Worm (Caenorhabditis elegans) whole organism, late embryonic: Measurements from ENCODE around the gene Y39A1A.20.

Experiments used
- C08G9.2 ChIP-seq: sonication (generic microtip); optimal IDR thresholded peaks from 2 replicates; lab custom pipeline; 2016; ENCODE audit warnings: mild to moderate bottlenecking, missing genetic modification characterization, moderate library complexity, missing compliant biosample characterization
- F13H6.1 ChIP-seq: sonication (generic microtip); optimal IDR thresholded peaks from 2 replicates; lab custom pipeline; 2016; ENCODE audit warnings: missing genetic modification characterization, missing compliant biosample characterization
- K02D7.2 ChIP-seq: sonication (generic microtip); optimal IDR thresholded peaks from 2 replicates; lab custom pipeline; 2017; ENCODE audit warnings: mild to moderate bottlenecking, missing genetic modification characterization, missing compliant biosample characterization
- K09A11.1 ChIP-seq: sonication (generic microtip); optimal IDR thresholded peaks from 2 replicates; lab custom pipeline; 2017; ENCODE audit warnings: antibody characterized with exemption, mild to moderate bottlenecking, missing genetic modification characterization, missing compliant biosample characterization; ENCODE audit not compliant: insufficient read depth
- Y22D7AL.16 ChIP-seq: sonication (generic microtip); optimal IDR thresholded peaks from 2 replicates; lab custom pipeline; 2016; ENCODE audit warnings: missing genetic modification characterization, missing compliant biosample characterization
- ceh-14 ChIP-seq: sonication (generic microtip); optimal IDR thresholded peaks from 2 replicates; lab custom pipeline; 2016; ENCODE audit warnings: missing genotype, missing genetic modification characterization, missing compliant biosample characterization
- ceh-19 ChIP-seq: fragments of 200-800 bp; sonication (Bioruptor generic); optimal IDR thresholded peaks from 2 replicates; lab custom pipeline; 2018; ENCODE audit warnings: mild to moderate bottlenecking, missing genetic modification characterization, missing compliant biosample characterization
- ceh-2 ChIP-seq: sonication (generic microtip); optimal IDR thresholded peaks from 2 replicates; lab custom pipeline; 2016; ENCODE audit warnings: missing genotype, missing genetic modification characterization, missing compliant biosample characterization
- ceh-30 ChIP-seq: fragments of 150-350 bp; optimal IDR thresholded peaks from 2 replicates; lab custom pipeline; 2014; ENCODE audit warnings: missing biosample characterization, missing genetic modification characterization
- ceh-31 ChIP-seq: sonication (generic microtip); optimal IDR thresholded peaks from 2 replicates; lab custom pipeline; 2016; ENCODE audit warnings: missing genetic modification characterization, missing compliant biosample characterization
- ceh-34 ChIP-seq: sonication (generic microtip); optimal IDR thresholded peaks from 2 replicates; lab custom pipeline; 2016; ENCODE audit warnings: mild to moderate bottlenecking, missing genetic modification characterization, missing compliant biosample characterization
- ceh-45 ChIP-seq: fragments of 200-800 bp; sonication (Bioruptor generic); IDR thresholded peaks from 2 replicates; pipeline ENCODE4 v1.3.6; 2022; ENCODE audit warnings: missing genetic modification reagents, missing genetic modification characterization, missing compliant biosample characterization
- ceh-48 ChIP-seq: sonication (generic microtip); optimal IDR thresholded peaks from 2 replicates; lab custom pipeline; 2016; ENCODE audit warnings: missing genetic modification characterization, inconsistent platforms, missing compliant biosample characterization
- ceh-9 ChIP-seq: sonication (generic microtip); optimal IDR thresholded peaks from 2 replicates; lab custom pipeline; 2016; ENCODE audit warnings: mild to moderate bottlenecking, missing genetic modification characterization, inconsistent platforms, missing compliant biosample characterization
- dve-1 ChIP-seq: sonication (generic microtip); optimal IDR thresholded peaks from 2 replicates; lab custom pipeline; 2017; ENCODE audit warnings: antibody characterized with exemption, mild to moderate bottlenecking, missing genetic modification characterization, missing compliant biosample characterization
- elt-2 ChIP-seq: sonication (generic microtip); optimal IDR thresholded peaks from 2 replicates; lab custom pipeline; 2016; ENCODE audit warnings: missing genetic modification reagents, missing genetic modification characterization, missing compliant biosample characterization
- ets-4 ChIP-seq: sonication (generic microtip); optimal IDR thresholded peaks from 2 replicates; lab custom pipeline; 2016; ENCODE audit warnings: missing genetic modification characterization, missing compliant biosample characterization
- fkh-10 ChIP-seq: fragments of 150-350 bp; optimal IDR thresholded peaks from 2 replicates; lab custom pipeline; 2014; ENCODE audit warnings: missing biosample characterization, missing genetic modification reagents, missing genetic modification characterization
- fkh-6 ChIP-seq: sonication (generic microtip); optimal IDR thresholded peaks from 2 replicates; lab custom pipeline; 2016; ENCODE audit warnings: missing genetic modification characterization, missing compliant biosample characterization
- gmeb-2 ChIP-seq: sonication (generic microtip); optimal IDR thresholded peaks from 2 replicates; lab custom pipeline; 2016; ENCODE audit warnings: missing genetic modification characterization, inconsistent platforms, missing compliant biosample characterization
- hlh-15 ChIP-seq: sonication (generic microtip); optimal IDR thresholded peaks from 2 replicates; lab custom pipeline; 2016; ENCODE audit warnings: missing genetic modification characterization, missing compliant biosample characterization
- lin-11 ChIP-seq: fragments of 200-800 bp; sonication (Bioruptor generic); optimal IDR thresholded peaks from 2 replicates; lab custom pipeline; 2018; ENCODE audit warnings: mild to moderate bottlenecking, missing genetic modification characterization, missing compliant biosample characterization
- madf-2 ChIP-seq: sonication (generic microtip); optimal IDR thresholded peaks from 2 replicates; lab custom pipeline; 2017; ENCODE audit warnings: missing genetic modification characterization, missing compliant biosample characterization
- mec-3 ChIP-seq: sonication (generic microtip); optimal IDR thresholded peaks from 2 replicates; lab custom pipeline; 2016; ENCODE audit warnings: borderline replicate concordance, missing genetic modification characterization, missing compliant biosample characterization
- nfya-1 ChIP-seq: sonication (generic microtip); optimal IDR thresholded peaks from 2 replicates; lab custom pipeline; 2017; ENCODE audit warnings: missing genetic modification characterization, mild to moderate bottlenecking, missing compliant biosample characterization, antibody characterized with exemption, moderate library complexity
- nhr-11 ChIP-seq: fragments of 150-350 bp; optimal IDR thresholded peaks from 2 replicates; lab custom pipeline; 2014; ENCODE audit warnings: missing biosample characterization, missing genetic modification characterization
- nhr-232 ChIP-seq: sonication (generic microtip); optimal IDR thresholded peaks from 2 replicates; lab custom pipeline; 2016; ENCODE audit warnings: missing genetic modification characterization, missing compliant biosample characterization
- npax-4 ChIP-seq: sonication (generic microtip); optimal IDR thresholded peaks from 2 replicates; lab custom pipeline; 2016; ENCODE audit warnings: missing genetic modification characterization, missing compliant biosample characterization
- odd-2 ChIP-seq: sonication (generic microtip); optimal IDR thresholded peaks from 2 replicates; lab custom pipeline; 2017; ENCODE audit warnings: antibody characterized with exemption, mild to moderate bottlenecking, missing genetic modification characterization, missing compliant biosample characterization
- pat-9 ChIP-seq: fragments of 200-800 bp; sonication (Bioruptor generic); optimal IDR thresholded peaks from 2 replicates; lab custom pipeline; 2018; ENCODE audit warnings: mild to moderate bottlenecking, missing genetic modification characterization, moderate library complexity, missing compliant biosample characterization
- pha-2 ChIP-seq: sonication (generic microtip); optimal IDR thresholded peaks from 2 replicates; lab custom pipeline; 2017; ENCODE audit warnings: mild to moderate bottlenecking, missing genetic modification characterization, missing compliant biosample characterization
- pros-1 ChIP-seq: fragments of 150-350 bp; optimal IDR thresholded peaks from 2 replicates; lab custom pipeline; 2014; ENCODE audit warnings: missing biosample characterization, missing genetic modification reagents, missing genetic modification characterization
- rnt-1 ChIP-seq: sonication (generic microtip); optimal IDR thresholded peaks from 2 replicates; lab custom pipeline; 2016; ENCODE audit warnings: missing genetic modification characterization, missing compliant biosample characterization
- sdc-2 ChIP-seq: sonication (generic microtip); optimal IDR thresholded peaks from 2 replicates; lab custom pipeline; 2016; ENCODE audit warnings: missing genotype, missing genetic modification characterization, missing compliant biosample characterization
- ttx-3 ChIP-seq: sonication (generic microtip); optimal IDR thresholded peaks from 2 replicates; lab custom pipeline; 2016; ENCODE audit warnings: missing genetic modification reagents, missing genetic modification characterization, missing compliant biosample characterization
- unc-3 ChIP-seq, 2 experiments: fragments of 200-800 bp in 1 of 2; sonication (Bioruptor generic) in 1 of 2; sonication (generic microtip) in 1 of 2; conservative IDR thresholded peaks in 1 of 2; optimal IDR thresholded peaks in 1 of 2; 2 replicates each; pipeline versions ENCODE4 v1.3.6 to Lab custom; 2016 to 2022; ENCODE audit warnings: missing compliant biosample characterization in 2 of 2, missing genetic modification characterization in 2 of 2, missing genetic modification reagents in 1 of 2
- unc-55 ChIP-seq: sonication (generic microtip); optimal IDR thresholded peaks from 2 replicates; lab custom pipeline; 2017; ENCODE audit warnings: missing biosample characterization, missing genetic modification reagents, missing genetic modification characterization
- unc-86 ChIP-seq: sonication (generic microtip); optimal IDR thresholded peaks from 2 replicates; lab custom pipeline; 2016; ENCODE audit warnings: missing genetic modification characterization, missing compliant biosample characterization

Gene Y39A1A.20

ce11 chrIII:10720170-10720569, 19.8 kb upstream of the Y39A1A.20 start (continued):
- TF ChIP-seq ceh-14 (tag; lab: Kevin White, UChicago) (peak; percentile 49), unc-55 (GFP tag; lab: Kevin White, UChicago) (peak; percentile 90), rnt-1 (tag; lab: Kevin White, UChicago) (peak; percentile 70)

ce11 chrIII:10719057-10719456, 18.7 kb upstream of the Y39A1A.20 start:
- TF ChIP-seq ets-4: peak; percentile 4
- no peak for TF ChIP-seq Y22D7AL.16
- TF ChIP-seq unc-55 (GFP tag; lab: Kevin White, UChicago): no peak

- TF ChIP-seq dve-1 (tag; lab: Kevin White, UChicago) (no peak), nhr-232 (tag; lab: Kevin White, UChicago) (no peak), sdc-2 (tag; lab: Kevin White, UChicago) (no peak), unc-55 (GFP tag; lab: Kevin White, UChicago) (no peak), fkh-10 (GFP tag; lab: Kevin White, UChicago) (no peak), madf-2 (no peak), pat-9 (tag; lab: Kevin White, UChicago) (no peak), F13H6.1 (no peak), Y22D7AL.16 (no peak), lin-11 (tag; lab: Kevin White, UChicago) (no peak), hlh-15 (tag; lab: Kevin White, UChicago) (no peak)
Observed at ce11 chrIII:10718078-10718477, 17.7 kb upstream of the Y39A1A.20 start.

ce11 chrIII:10717479-10717878, 17.1 kb upstream of the Y39A1A.20 start:
- TF ChIP-seq ttx-3 (no peak), odd-2 (no peak), ets-4 (no peak), K02D7.2 (tag; lab: Kevin White, UChicago) (no peak), pat-9 (tag; lab: Kevin White, UChicago) (no peak), ceh-19 (no peak), ceh-2 (tag; lab: Kevin White, UChicago) (no peak), ceh-48 (no peak), fkh-6 (tag; lab: Kevin White, UChicago) (no peak), madf-2 (no peak), ceh-30 (no peak), ceh-45 (GFP tag; lab: Robert Waterston, UW) (no peak), unc-86 (tag; lab: Kevin White, UChicago) (no peak), ceh-31 (tag; lab: Kevin White, UChicago) (no peak)

- TF ChIP-seq K09A11.1: no peak
- no peak for TF ChIP-seq unc-3 (GFP tag; conservative IDR thresholded peaks at IDR 0.05; lab: Robert Waterston, UW)
- TF ChIP-seq unc-3 (tag; optimal IDR thresholded peaks at IDR 0.05; lab: Kevin White, UChicago): no peak
- no peak for TF ChIP-seq ceh-34 (tag; lab: Kevin White, UChicago)
- no peak for TF ChIP-seq madf-2
- no peak for TF ChIP-seq elt-2 (tag; lab: Kevin White, UChicago)
- no peak for TF ChIP-seq ets-4
- TF ChIP-seq odd-2: no peak
- no peak for TF ChIP-seq dve-1 (tag; lab: Kevin White, UChicago)
- no peak for TF ChIP-seq nhr-11 (tag; lab: Kevin White, UChicago)
- TF ChIP-seq fkh-10 (GFP tag; lab: Kevin White, UChicago): no peak
Observed at ce11 chrIII:10716091-10716490, 15.7 kb upstream of the Y39A1A.20 start, which contains the start of gene W09D10.4. TSS of gene W09D10.4 (minus strand) at chrIII:10716191.

- TF ChIP-seq nfya-1: no peak
- no peak for TF ChIP-seq C08G9.2
- no peak for TF ChIP-seq unc-86 (tag; lab: Kevin White, UChicago)
- TF ChIP-seq ttx-3: no peak
- TF ChIP-seq mec-3: no peak
- TF ChIP-seq npax-4: no peak
- no peak for TF ChIP-seq ceh-48
- no peak for TF ChIP-seq pha-2 (tag; lab: Kevin White, UChicago)
- TF ChIP-seq ceh-9 (tag; lab: Kevin White, UChicago): no peak
- no peak for TF ChIP-seq pros-1
- TF ChIP-seq elt-2 (tag; lab: Kevin White, UChicago): no peak
- no peak for TF ChIP-seq ceh-2 (tag; lab: Kevin White, UChicago)
- no peak for TF ChIP-seq gmeb-2
Observed at ce11 chrIII:10714541-10714940, 14.2 kb upstream of the Y39A1A.20 start.
